Fruit fly (Drosophila melanogaster): ENCODE data around the gene Cse1.

The Cse1 gene

DNA sequence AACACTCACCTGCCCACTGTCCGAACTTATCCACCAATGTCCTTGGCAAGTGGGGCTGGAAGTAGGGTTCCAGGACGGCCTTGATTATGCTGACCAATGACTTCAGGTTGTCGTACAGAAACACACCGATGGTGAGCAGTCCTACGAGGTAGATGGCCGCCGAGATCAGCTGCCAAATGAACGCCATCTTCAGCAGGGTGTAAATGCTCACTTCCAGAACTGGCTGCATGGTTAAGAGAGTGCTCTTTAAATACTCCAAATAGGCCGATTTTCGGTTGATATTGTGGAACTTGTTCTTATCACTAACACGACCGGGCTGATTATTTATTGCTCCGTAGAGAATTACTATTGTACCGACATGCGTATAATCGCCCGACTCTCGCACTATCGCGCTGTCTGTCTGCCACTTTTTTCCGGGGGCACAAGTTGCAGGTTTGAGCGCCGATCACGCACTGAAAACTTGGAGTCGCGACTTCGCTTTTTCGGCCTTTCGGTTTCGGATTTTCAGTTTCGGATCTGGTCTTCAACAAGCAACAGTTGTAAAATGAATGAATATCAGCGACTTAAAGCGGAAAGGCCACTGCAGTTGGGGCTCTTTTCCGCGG lies 21.8 kb upstream of the Cse1 start:
- no peak for TF ChIP-seq Sin3A (optimal IDR thresholded peaks at IDR 0.05)
- no peak for TF ChIP-seq insv (optimal IDR thresholded peaks at IDR 0.05)
- TF ChIP-seq psq (optimal IDR thresholded peaks at IDR 0.05) = no peak
- no peak for TF ChIP-seq ttk (optimal IDR thresholded peaks at IDR 0.05)
- TF ChIP-seq Myc (optimal IDR thresholded peaks at IDR 0.05) = no peak
- TF ChIP-seq h (optimal IDR thresholded peaks at IDR 0.05) = no peak

DNA sequence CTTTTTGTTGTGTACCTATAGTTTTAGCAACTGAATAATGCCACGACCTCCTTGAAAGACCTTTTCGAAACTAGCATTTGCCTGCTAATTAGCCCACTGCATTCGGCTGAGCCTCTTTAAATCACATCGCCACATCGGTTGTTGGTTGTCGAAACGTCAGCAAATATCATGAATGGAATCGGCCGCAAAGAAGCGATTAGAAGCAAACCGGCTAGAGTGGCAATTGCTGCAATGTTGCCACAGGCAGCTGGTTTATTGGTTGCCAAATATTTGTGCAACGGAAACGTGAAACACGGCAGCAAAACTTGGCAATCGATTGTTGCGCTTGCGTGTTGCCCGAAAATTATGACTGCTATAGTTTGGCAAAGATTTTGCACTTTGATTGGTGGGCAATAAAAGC lies 20.2 kb upstream of the Cse1 start:
- TF ChIP-seq psq (optimal IDR thresholded peaks at IDR 0.05) (no peak), ttk (optimal IDR thresholded peaks at IDR 0.05) (no peak), Myc (optimal IDR thresholded peaks at IDR 0.05) (no peak), Sin3A (optimal IDR thresholded peaks at IDR 0.05) (no peak), h (optimal IDR thresholded peaks at IDR 0.05) (no peak), insv (optimal IDR thresholded peaks at IDR 0.05) (no peak)

DNA sequence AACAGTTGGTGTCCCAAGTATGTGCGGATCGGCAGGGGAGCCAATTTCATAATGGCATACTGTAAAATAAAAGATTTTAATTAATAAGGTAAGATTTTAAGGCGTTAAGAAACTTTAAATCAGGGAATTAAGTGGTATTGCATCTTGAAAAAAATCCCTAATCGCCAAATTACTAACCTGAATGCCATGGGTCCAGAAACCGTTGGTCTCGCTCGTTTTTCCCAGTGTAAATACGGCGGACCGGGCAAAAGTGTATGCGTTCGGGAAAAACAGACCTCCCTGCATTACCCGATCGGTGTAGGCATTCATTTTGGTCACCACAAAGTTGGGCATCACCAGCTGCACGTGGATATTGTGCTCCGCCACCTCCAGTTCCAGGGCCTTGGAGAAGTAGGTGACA lies 18.3 kb upstream of the Cse1 start:
- no peak for TF ChIP-seq psq (optimal IDR thresholded peaks at IDR 0.05)

DNA sequence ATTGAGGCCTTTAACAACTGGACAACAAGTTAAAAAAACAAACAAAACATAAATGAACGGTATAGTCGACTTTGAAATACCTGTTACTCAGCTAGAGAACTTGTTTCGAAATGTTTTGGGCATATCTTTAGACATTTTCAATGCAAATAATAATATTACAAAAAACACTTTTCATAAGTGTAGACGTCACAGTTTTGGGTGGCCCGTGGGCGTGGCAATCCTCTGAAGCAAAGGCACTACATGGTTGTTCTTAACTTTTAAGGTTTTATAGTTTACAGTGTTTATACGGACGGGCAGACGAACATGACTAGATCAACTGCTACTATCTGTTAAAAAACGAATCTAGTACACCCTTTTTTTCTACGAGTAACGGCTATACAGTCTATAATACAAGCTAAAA lies 17.5 kb upstream of the Cse1 start:
- TF ChIP-seq ttk (optimal IDR thresholded peaks at IDR 0.05) (no peak), h (optimal IDR thresholded peaks at IDR 0.05) (no peak)

DNA sequence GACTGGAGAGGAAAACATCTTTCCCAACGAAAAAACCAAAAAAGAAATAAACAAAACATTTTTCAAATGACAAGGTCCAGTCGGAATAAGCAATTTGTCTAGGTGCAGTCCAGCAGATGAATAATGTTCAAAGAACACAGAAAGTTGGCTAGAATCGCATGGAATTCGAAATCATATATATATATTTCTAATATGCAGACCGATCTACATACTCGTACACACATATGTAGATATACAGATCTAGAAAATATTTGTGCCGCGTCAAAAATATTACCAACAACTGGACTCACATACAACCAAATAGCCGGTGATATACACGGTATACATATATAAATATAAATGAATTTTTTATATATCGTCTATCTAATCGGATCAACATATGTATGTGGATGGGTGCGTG lies 14.7 kb upstream of the Cse1 start:
- no peak for TF ChIP-seq Sin3A (optimal IDR thresholded peaks at IDR 0.05)
- TF ChIP-seq ttk (optimal IDR thresholded peaks at IDR 0.05) = no peak
- TF ChIP-seq Myc (optimal IDR thresholded peaks at IDR 0.05) = no peak
- TF ChIP-seq psq (optimal IDR thresholded peaks at IDR 0.05) = no peak
- TF ChIP-seq insv (optimal IDR thresholded peaks at IDR 0.05) = no peak

DNA sequence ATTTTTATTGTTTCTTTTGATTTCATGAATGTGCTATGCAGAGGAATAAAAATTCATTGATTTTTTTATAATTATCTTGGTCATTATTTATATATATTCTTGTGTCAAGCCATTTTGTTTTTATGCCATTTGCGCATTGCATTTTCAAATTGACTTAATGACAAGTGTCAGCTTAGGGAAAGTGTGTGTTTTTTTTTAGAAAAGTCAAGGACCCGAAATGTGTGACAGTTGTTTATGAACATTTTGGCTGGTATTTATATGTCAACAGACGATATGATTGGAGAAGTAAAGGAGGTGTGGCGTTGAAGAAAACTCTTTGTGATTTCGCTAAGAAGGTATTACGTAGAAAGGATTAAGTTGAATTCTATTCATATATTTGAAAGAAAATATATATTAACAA lies 12.7 kb upstream of the Cse1 start, which contains the start of the genes SclA and SclB:
Gene SclA, plus strand, starts transcription at position 301 of the 400 bp plus-strand sequence.
Gene SclB, plus strand, starts transcription at position 301 of the 400 bp plus-strand sequence.
- TF ChIP-seq ttk (optimal IDR thresholded peaks at IDR 0.05) (no peak), Sin3A (optimal IDR thresholded peaks at IDR 0.05) (no peak), Myc (optimal IDR thresholded peaks at IDR 0.05) (no peak), h (optimal IDR thresholded peaks at IDR 0.05) (no peak), insv (optimal IDR thresholded peaks at IDR 0.05) (no peak), psq (optimal IDR thresholded peaks at IDR 0.05) (no peak)

DNA sequence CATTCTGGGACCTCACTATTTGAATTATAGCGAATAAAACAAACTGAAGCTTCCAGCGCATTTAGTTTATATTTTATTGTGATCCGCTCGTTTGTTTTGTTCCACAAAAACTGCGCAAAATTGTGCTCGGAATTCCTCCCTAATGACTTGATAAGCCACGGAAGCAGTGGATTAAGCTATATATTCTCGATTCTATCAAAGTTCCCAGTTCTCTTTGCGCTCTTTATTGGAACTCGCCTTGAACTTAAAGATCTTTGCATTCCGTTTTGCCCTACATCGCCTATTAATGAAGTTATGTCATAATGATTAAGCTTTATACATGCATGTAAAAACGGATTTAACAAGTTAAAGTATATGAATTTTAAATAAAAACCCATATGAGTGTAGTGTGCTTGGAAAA lies 12.2 kb upstream of the Cse1 start, which contains the start of gene Nepl9:
Gene Nepl9, minus strand, starts transcription at position 101 of the 400 bp plus-strand sequence.
- TF ChIP-seq psq (optimal IDR thresholded peaks at IDR 0.05) (no peak), Sin3A (optimal IDR thresholded peaks at IDR 0.05) (no peak), ttk (optimal IDR thresholded peaks at IDR 0.05) (no peak), h (optimal IDR thresholded peaks at IDR 0.05) (no peak), Myc (optimal IDR thresholded peaks at IDR 0.05) (no peak), insv (optimal IDR thresholded peaks at IDR 0.05) (no peak)

DNA sequence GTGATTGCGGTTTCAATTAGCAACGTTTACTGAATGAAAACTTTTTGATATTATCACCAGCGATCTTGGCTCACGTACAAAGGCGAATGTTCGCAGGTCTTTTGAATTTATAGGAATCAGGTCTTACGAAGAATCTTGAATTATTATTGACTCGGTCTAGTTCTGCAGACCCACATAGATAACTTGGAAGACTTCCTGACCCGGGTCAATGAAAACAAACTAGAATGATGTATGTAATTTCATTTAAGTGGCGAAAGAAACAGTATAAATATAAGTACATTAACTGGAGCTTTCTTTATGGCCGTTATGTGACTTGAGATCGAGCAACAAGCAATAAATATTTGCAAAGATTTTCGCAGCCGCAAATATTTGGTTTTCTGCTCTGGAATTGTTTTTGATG lies 9.4 kb upstream of the Cse1 start, which contains the start of gene CG13282:
Gene CG13282, minus strand, starts transcription at position 101 of the 400 bp plus-strand sequence.
- no peak for TF ChIP-seq insv (optimal IDR thresholded peaks at IDR 0.05)
- no peak for TF ChIP-seq Myc (optimal IDR thresholded peaks at IDR 0.05)
- TF ChIP-seq ttk (optimal IDR thresholded peaks at IDR 0.05) = no peak
- TF ChIP-seq Sin3A (optimal IDR thresholded peaks at IDR 0.05) = no peak
- TF ChIP-seq psq (optimal IDR thresholded peaks at IDR 0.05) = no peak
- no peak for TF ChIP-seq h (optimal IDR thresholded peaks at IDR 0.05)

DNA sequence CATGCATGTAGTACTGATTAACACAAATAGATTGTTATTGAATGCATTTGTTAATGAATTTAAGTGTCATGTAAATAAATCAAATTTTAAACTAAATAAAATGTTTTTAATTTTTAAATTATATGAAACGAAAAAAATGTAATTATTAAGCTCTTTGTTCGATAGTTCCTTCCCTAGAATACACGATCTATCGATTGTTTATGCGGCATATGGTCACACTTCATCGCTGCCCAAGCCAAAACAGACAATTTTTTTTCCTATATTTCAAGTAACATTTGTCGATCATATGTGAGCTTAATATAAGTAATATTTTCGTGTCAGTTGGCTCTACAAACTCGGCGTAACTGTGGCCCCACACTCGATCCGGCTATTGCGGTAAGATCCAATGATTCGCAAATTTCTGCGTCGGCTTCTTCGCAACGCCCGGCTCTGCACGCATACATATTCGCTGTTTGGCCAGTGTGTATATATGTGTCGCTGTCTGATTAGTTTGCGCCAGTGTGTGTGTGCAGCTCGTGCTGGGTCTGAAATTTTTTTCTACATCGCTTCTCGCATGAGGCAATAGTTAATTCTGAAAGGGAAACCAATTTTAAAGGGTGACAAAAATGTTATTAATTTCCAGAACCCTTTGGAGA lies 2.0 kb upstream of the Cse1 start, which contains the start of gene AspRS-m:
Gene AspRS-m, plus strand, starts transcription at position 207 of the 635 bp plus-strand sequence.
- TF ChIP-seq Sin3A (optimal IDR thresholded peaks at IDR 0.05) (no peak), h (optimal IDR thresholded peaks at IDR 0.05) (no peak), ttk (optimal IDR thresholded peaks at IDR 0.05) (no peak), insv (optimal IDR thresholded peaks at IDR 0.05) (no peak), psq (optimal IDR thresholded peaks at IDR 0.05) (no peak), Myc (optimal IDR thresholded peaks at IDR 0.05) (no peak)

DNA sequence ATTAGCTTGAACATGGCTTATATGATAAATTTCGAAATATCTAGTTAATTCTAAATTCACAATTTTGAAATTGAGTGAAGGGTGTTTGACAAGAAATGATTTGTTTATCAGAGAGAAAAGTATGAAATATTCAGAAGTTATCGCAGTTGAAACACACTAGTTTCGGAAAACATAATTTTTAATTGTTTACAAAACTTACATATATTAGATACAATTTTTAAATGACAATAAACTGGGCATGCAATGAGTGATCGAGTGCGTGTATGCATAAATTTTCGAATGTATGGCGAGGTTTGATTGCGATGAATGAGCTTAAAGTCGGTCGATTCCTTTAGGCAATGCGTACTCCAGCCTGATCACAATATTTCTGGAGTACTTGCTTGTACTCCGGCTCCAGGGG lies 4.0 kb downstream of the Cse1 start, which contains the start of gene CG13280:
Gene CG13280, minus strand, starts transcription at position 101 of the 400 bp plus-strand sequence.
- no peak for TF ChIP-seq Sin3A (optimal IDR thresholded peaks at IDR 0.05)
- no peak for TF ChIP-seq Myc (optimal IDR thresholded peaks at IDR 0.05)
- TF ChIP-seq psq (optimal IDR thresholded peaks at IDR 0.05) = no peak
- no peak for TF ChIP-seq h (optimal IDR thresholded peaks at IDR 0.05)
- TF ChIP-seq insv (optimal IDR thresholded peaks at IDR 0.05) = no peak
- TF ChIP-seq ttk (optimal IDR thresholded peaks at IDR 0.05) = no peak

DNA sequence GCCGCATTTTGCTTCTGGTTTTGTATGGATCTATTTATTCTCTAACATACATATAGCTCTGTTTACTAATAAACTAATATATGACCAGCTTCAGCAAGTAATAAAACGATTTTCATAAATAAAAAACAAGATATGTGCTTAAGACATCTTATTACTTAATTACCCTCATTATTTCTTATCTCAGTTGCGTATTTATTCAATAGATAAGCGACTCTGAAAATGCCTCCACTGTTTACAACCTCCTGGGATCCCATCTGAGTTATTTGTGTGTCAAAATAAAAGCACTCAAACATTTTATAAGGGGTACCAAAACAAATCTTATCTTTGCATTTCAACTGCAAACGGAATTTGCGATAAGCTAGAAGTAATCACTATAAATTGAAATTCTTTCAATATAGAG lies 5.3 kb downstream of the Cse1 start:
- TF ChIP-seq insv (optimal IDR thresholded peaks at IDR 0.05) = no peak
- TF ChIP-seq Sin3A (optimal IDR thresholded peaks at IDR 0.05) = no peak
- no peak for TF ChIP-seq h (optimal IDR thresholded peaks at IDR 0.05)
- TF ChIP-seq psq (optimal IDR thresholded peaks at IDR 0.05) = no peak
- no peak for TF ChIP-seq ttk (optimal IDR thresholded peaks at IDR 0.05)
- no peak for TF ChIP-seq Myc (optimal IDR thresholded peaks at IDR 0.05)

DNA sequence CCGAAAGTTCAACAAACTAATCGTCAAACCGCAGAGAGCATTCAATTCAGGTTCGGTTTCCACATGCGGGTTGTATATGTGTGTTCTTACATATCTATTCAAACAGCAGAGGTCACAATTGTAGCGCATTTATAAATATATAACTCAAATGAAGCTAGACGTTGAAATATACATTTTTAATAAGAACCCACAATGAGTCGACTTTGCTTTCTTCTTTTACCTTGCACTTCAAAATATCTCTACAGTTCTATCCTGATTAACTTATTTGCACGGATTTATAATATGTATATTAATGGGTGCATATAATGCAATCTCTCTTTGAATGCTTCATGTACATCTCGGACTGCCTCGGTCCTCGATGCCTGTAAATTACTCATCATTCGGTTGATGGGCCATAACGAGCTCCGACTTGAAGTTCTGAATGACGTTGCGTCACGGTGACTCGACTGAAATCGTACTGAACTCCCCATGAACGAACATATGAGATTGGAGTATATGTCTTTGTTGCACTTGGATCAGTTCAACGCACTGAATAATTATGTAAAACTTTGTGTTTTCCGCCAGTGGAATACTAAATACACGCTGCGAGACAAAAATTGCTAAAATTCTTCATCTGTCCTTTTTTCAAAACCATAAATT lies 6.6 kb downstream of the Cse1 start:
- TF ChIP-seq ttk (optimal IDR thresholded peaks at IDR 0.05) (no peak), h (optimal IDR thresholded peaks at IDR 0.05) (no peak), psq (optimal IDR thresholded peaks at IDR 0.05) (no peak), Myc (optimal IDR thresholded peaks at IDR 0.05) (no peak), insv (optimal IDR thresholded peaks at IDR 0.05) (no peak), Sin3A (optimal IDR thresholded peaks at IDR 0.05) (no peak)
